Worm (Caenorhabditis elegans) whole organism, late embryonic: ENCODE measurements around the gene prmn-1.
A peak's percentile ranks its signal among the peaks of the same experiment; 100 is the strongest.

Source experiments
- T23F11.4 ChIP-seq: fragments of 200-800 bp; sonication (Bioruptor generic); optimal IDR thresholded peaks from 2 replicates; lab custom pipeline; 2018; ENCODE audit warnings: mild to moderate bottlenecking, missing genetic modification characterization, missing compliant biosample characterization
- Y22D7AL.16 ChIP-seq: sonication (generic microtip); optimal IDR thresholded peaks from 2 replicates; lab custom pipeline; 2016; ENCODE audit warnings: missing genetic modification characterization, missing compliant biosample characterization
- ahr-1 ChIP-seq: sonication (generic microtip); optimal IDR thresholded peaks from 2 replicates; lab custom pipeline; 2016; ENCODE audit warnings: missing genetic modification characterization, missing compliant biosample characterization
- ceh-14 ChIP-seq: sonication (generic microtip); optimal IDR thresholded peaks from 2 replicates; lab custom pipeline; 2016; ENCODE audit warnings: missing genotype, missing genetic modification characterization, missing compliant biosample characterization
- ceh-2 ChIP-seq: sonication (generic microtip); optimal IDR thresholded peaks from 2 replicates; lab custom pipeline; 2016; ENCODE audit warnings: missing genotype, missing genetic modification characterization, missing compliant biosample characterization
- ceh-22 ChIP-seq: sonication (generic microtip); optimal IDR thresholded peaks from 2 replicates; lab custom pipeline; 2017; ENCODE audit warnings: missing biosample characterization, missing genetic modification characterization
- ceh-24 ChIP-seq: sonication (generic microtip); optimal IDR thresholded peaks from 2 replicates; lab custom pipeline; 2016; ENCODE audit warnings: mild to moderate bottlenecking, missing genetic modification characterization, missing compliant biosample characterization
- ceh-30 ChIP-seq: fragments of 150-350 bp; optimal IDR thresholded peaks from 2 replicates; lab custom pipeline; 2014; ENCODE audit warnings: missing biosample characterization, missing genetic modification characterization
- ceh-45 ChIP-seq: fragments of 200-800 bp; sonication (Bioruptor generic); IDR thresholded peaks from 2 replicates; pipeline ENCODE4 v1.3.6; 2022; ENCODE audit warnings: missing genetic modification reagents, missing genetic modification characterization, missing compliant biosample characterization
- ceh-48 ChIP-seq: sonication (generic microtip); optimal IDR thresholded peaks from 2 replicates; lab custom pipeline; 2016; ENCODE audit warnings: missing genetic modification characterization, inconsistent platforms, missing compliant biosample characterization
- ceh-6 ChIP-seq: fragments of 200-800 bp; sonication (Bioruptor generic); optimal IDR thresholded peaks from 2 replicates; lab custom pipeline; 2018; ENCODE audit warnings: mild to moderate bottlenecking, missing genetic modification characterization, missing compliant biosample characterization
- dve-1 ChIP-seq: sonication (generic microtip); optimal IDR thresholded peaks from 2 replicates; lab custom pipeline; 2017; ENCODE audit warnings: antibody characterized with exemption, mild to moderate bottlenecking, missing genetic modification characterization, missing compliant biosample characterization
- elt-2 ChIP-seq: sonication (generic microtip); optimal IDR thresholded peaks from 2 replicates; lab custom pipeline; 2016; ENCODE audit warnings: missing genetic modification reagents, missing genetic modification characterization, missing compliant biosample characterization
- ets-4 ChIP-seq: sonication (generic microtip); optimal IDR thresholded peaks from 2 replicates; lab custom pipeline; 2016; ENCODE audit warnings: missing genetic modification characterization, missing compliant biosample characterization
- gmeb-2 ChIP-seq: sonication (generic microtip); optimal IDR thresholded peaks from 2 replicates; lab custom pipeline; 2016; ENCODE audit warnings: missing genetic modification characterization, inconsistent platforms, missing compliant biosample characterization
- hlh-30 ChIP-seq: sonication (generic microtip); optimal IDR thresholded peaks from 2 replicates; lab custom pipeline; 2017; ENCODE audit warnings: antibody characterized with exemption, missing genetic modification characterization, missing compliant biosample characterization; ENCODE audit not compliant: insufficient read depth
- madf-2 ChIP-seq: sonication (generic microtip); optimal IDR thresholded peaks from 2 replicates; lab custom pipeline; 2017; ENCODE audit warnings: missing genetic modification characterization, missing compliant biosample characterization
- nhr-11 ChIP-seq: fragments of 150-350 bp; optimal IDR thresholded peaks from 2 replicates; lab custom pipeline; 2014; ENCODE audit warnings: missing biosample characterization, missing genetic modification characterization
- nhr-232 ChIP-seq: sonication (generic microtip); optimal IDR thresholded peaks from 2 replicates; lab custom pipeline; 2016; ENCODE audit warnings: missing genetic modification characterization, missing compliant biosample characterization
- npax-4 ChIP-seq: sonication (generic microtip); optimal IDR thresholded peaks from 2 replicates; lab custom pipeline; 2016; ENCODE audit warnings: missing genetic modification characterization, missing compliant biosample characterization
- odd-2 ChIP-seq: sonication (generic microtip); optimal IDR thresholded peaks from 2 replicates; lab custom pipeline; 2017; ENCODE audit warnings: antibody characterized with exemption, mild to moderate bottlenecking, missing genetic modification characterization, missing compliant biosample characterization
- pat-9 ChIP-seq: fragments of 200-800 bp; sonication (Bioruptor generic); optimal IDR thresholded peaks from 2 replicates; lab custom pipeline; 2018; ENCODE audit warnings: mild to moderate bottlenecking, missing genetic modification characterization, moderate library complexity, missing compliant biosample characterization
- pax-1 ChIP-seq: fragments of 150-350 bp; optimal IDR thresholded peaks from 2 replicates; lab custom pipeline; 2014; ENCODE audit warnings: missing biosample characterization, missing genetic modification characterization
- pha-2 ChIP-seq: sonication (generic microtip); optimal IDR thresholded peaks from 2 replicates; lab custom pipeline; 2017; ENCODE audit warnings: mild to moderate bottlenecking, missing genetic modification characterization, missing compliant biosample characterization
- pqm-1 ChIP-seq: sonication (generic microtip); optimal IDR thresholded peaks from 2 replicates; lab custom pipeline; 2016; ENCODE audit warnings: missing genetic modification characterization, missing compliant biosample characterization
- pros-1 ChIP-seq: fragments of 150-350 bp; optimal IDR thresholded peaks from 2 replicates; lab custom pipeline; 2014; ENCODE audit warnings: missing biosample characterization, missing genetic modification reagents, missing genetic modification characterization
- rnt-1 ChIP-seq: sonication (generic microtip); optimal IDR thresholded peaks from 2 replicates; lab custom pipeline; 2016; ENCODE audit warnings: missing genetic modification characterization, missing compliant biosample characterization
- sox-4 ChIP-seq: sonication (generic microtip); optimal IDR thresholded peaks from 2 replicates; lab custom pipeline; 2017; ENCODE audit warnings: mild to moderate bottlenecking, missing genetic modification characterization, inconsistent platforms, missing compliant biosample characterization
- unc-42 ChIP-seq: sonication (generic microtip); optimal IDR thresholded peaks from 2 replicates; lab custom pipeline; 2016; ENCODE audit warnings: missing genotype, missing genetic modification characterization, missing compliant biosample characterization
- unc-55 ChIP-seq: sonication (generic microtip); optimal IDR thresholded peaks from 2 replicates; lab custom pipeline; 2017; ENCODE audit warnings: missing biosample characterization, missing genetic modification reagents, missing genetic modification characterization
- ztf-16 ChIP-seq: sonication (generic microtip); optimal IDR thresholded peaks from 2 replicates; lab custom pipeline; 2017; ENCODE audit warnings: missing genetic modification characterization, missing compliant biosample characterization

The prmn-1 gene

DNA sequence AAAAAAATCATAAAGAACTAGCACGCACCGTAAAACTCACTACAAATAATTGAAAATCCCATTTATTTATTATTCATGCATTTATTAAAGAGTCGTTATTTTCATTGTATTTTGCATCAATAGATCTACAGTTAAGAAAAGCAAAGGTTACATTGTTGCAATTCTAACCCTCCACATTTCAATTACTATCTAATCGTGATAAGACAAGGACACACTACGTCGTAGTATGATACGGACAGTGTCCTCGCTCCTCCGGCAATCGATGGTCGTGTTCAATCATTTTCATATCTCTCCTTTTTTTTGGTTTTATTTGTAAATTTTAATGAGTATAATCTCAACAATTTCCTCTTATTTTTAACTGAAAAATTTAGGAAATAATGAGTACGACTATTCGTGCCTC, 8.0 kb downstream of the prmn-1 start, which contains the start of gene prx-12:
TSS of gene prx-12 (plus strand) at position 371 of the 400 bp plus-strand sequence.
- no peak for TF ChIP-seq odd-2 (tag; lab: Kevin White, UChicago)
- peak; percentile 52 for TF ChIP-seq elt-2 (tag; lab: Kevin White, UChicago)
- TF ChIP-seq ceh-6: no peak
- no peak for TF ChIP-seq dve-1 (tag; lab: Kevin White, UChicago)
- TF ChIP-seq ceh-30: no peak
- TF ChIP-seq pqm-1 (tag; lab: Kevin White, UChicago): no peak
- no peak for TF ChIP-seq T23F11.4 (GFP tag; lab: Kevin White, UChicago)
- no peak for TF ChIP-seq ceh-48
- TF ChIP-seq, all 69 proteins: peak for 1

ce11 chrX:11400467-11401184, 15.7 kb downstream of the prmn-1 start:
- TF ChIP-seq npax-4 (tag; lab: Kevin White, UChicago): no peak
- TF ChIP-seq unc-42 (tag; lab: Kevin White, UChicago): no peak
- TF ChIP-seq pha-2 (tag; lab: Kevin White, UChicago): no peak
- no peak for TF ChIP-seq ahr-1
- TF ChIP-seq ceh-2 (tag; lab: Kevin White, UChicago): no peak
- TF ChIP-seq ceh-24 (tag; lab: Kevin White, UChicago): no peak
- TF ChIP-seq, all 69 proteins: peak for 0

- TF ChIP-seq nhr-11 (tag; lab: Kevin White, UChicago) (no peak), unc-42 (tag; lab: Kevin White, UChicago) (peak; percentile 73), pros-1 (tag; lab: Kevin White, UChicago) (no peak), pax-1 (no peak)
Measured at ce11 chrX:11405908-11406307, 21.0 kb downstream of the prmn-1 start, which contains the start of gene slo-2. Gene slo-2 (minus strand): TSS chrX:11405931.

DNA sequence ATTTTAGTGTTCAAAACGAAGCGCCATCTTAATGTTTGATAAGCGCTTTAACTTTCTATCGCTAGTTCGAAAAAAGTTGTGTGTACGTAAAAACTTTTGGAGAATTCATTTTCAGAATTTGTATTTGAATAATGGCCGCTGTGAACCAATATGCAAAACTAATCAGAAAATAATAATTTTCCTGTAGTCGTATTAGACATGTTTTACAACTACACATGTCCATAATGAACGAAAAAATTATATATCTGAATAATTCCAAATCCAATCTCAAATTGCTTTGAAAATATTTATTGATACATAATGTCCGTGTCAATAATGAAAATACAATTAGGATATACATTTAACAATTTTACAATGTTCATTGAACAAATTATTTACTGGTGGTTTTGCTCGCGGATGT, 21.9 kb downstream of the prmn-1 start:
- TF ChIP-seq odd-2 (tag; lab: Kevin White, UChicago): no peak
- TF ChIP-seq Y22D7AL.16 (tag; lab: Kevin White, UChicago): no peak
- no peak for TF ChIP-seq gmeb-2 (tag; lab: Kevin White, UChicago)
- TF ChIP-seq ceh-2 (tag; lab: Kevin White, UChicago): no peak
- TF ChIP-seq pat-9 (tag; lab: Kevin White, UChicago): no peak
- no peak for TF ChIP-seq rnt-1 (tag; lab: Kevin White, UChicago)
- TF ChIP-seq ceh-14 (tag; lab: Kevin White, UChicago): no peak
- no peak for TF ChIP-seq unc-55 (GFP tag; lab: Kevin White, UChicago)
- no peak for TF ChIP-seq ztf-16 (tag; lab: Kevin White, UChicago)
- TF ChIP-seq unc-42 (tag; lab: Kevin White, UChicago): no peak
- TF ChIP-seq sox-4 (tag; lab: Kevin White, UChicago): no peak
- no peak for TF ChIP-seq ceh-22 (tag; lab: Kevin White, UChicago)
- TF ChIP-seq nhr-232 (tag; lab: Kevin White, UChicago): no peak
- TF ChIP-seq ceh-45 (GFP tag; lab: Robert Waterston, UW): no peak
- TF ChIP-seq ets-4 (tag; lab: Kevin White, UChicago): no peak
- TF ChIP-seq hlh-30 (tag; lab: Kevin White, UChicago): no peak
- TF ChIP-seq, all 69 proteins: peak for 0

ce11 chrX:11407682-11408335, 22.9 kb downstream of the prmn-1 start, which contains the start of gene F08B12.4:
Gene F08B12.4 (minus strand): TSS chrX:11407732.
- no peak for TF ChIP-seq madf-2 (tag; lab: Kevin White, UChicago)
- TF ChIP-seq elt-2 (tag; lab: Kevin White, UChicago): peak; percentile 5
